Worm (Caenorhabditis elegans) whole organism, young adult: ENCODE data around the gene ceh-43.
"Not testable (repeated sequence)": the region's sequence is repeated elsewhere in the genome, so short reads cannot be mapped to it uniquely, and the experiment has no call there.

Experiments used
- B0261.1 ChIP-seq: sonication (generic microtip); optimal IDR thresholded peaks from 2 replicates; lab custom pipeline; 2016; ENCODE audit warnings: mild to moderate bottlenecking, missing genetic modification characterization, moderate library complexity, missing compliant biosample characterization
- C06A6.2 ChIP-seq: fragments of 200-800 bp; sonication (Bioruptor generic); conservative IDR thresholded peaks from 2 replicates; pipeline ENCODE4 v1.3.6; 2022; ENCODE audit warnings: missing genetic modification characterization, missing compliant biosample characterization
- F33H1.4 ChIP-seq: fragments of 200-800 bp; sonication (Bioruptor generic); IDR thresholded peaks from 2 replicates; pipeline ENCODE4 v1.3.6; 2022; ENCODE audit warnings: missing genetic modification reagents, missing genetic modification characterization, missing compliant biosample characterization
- K11D2.4 ChIP-seq: fragments of 200-800 bp; sonication (Bioruptor generic); IDR thresholded peaks from 2 replicates; pipeline ENCODE4 v1.3.6; 2022; ENCODE audit warnings: missing genetic modification reagents, missing genetic modification characterization, missing compliant biosample characterization
- Y53G8AR.9 ChIP-seq: fragments of 200-800 bp; sonication (Bioruptor generic); conservative IDR thresholded peaks from 2 replicates; pipeline ENCODE4 v1.3.6; 2022; ENCODE audit warnings: missing genetic modification reagents, missing genetic modification characterization, missing compliant biosample characterization
- Y56A3A.18 ChIP-seq: fragments of 200-800 bp; sonication (Bioruptor generic); IDR thresholded peaks from 2 replicates; pipeline ENCODE4 v1.3.6; 2022; ENCODE audit warnings: missing genetic modification reagents, missing genetic modification characterization, missing compliant biosample characterization
- Y95B8A.8 ChIP-seq: fragments of 200-800 bp; sonication (Bioruptor generic); IDR thresholded peaks from 2 replicates; pipeline ENCODE4 v1.3.6; 2022; ENCODE audit warnings: missing genetic modification reagents, missing genetic modification characterization, missing compliant biosample characterization
- ZK185.1 ChIP-seq: sonication (generic microtip); optimal IDR thresholded peaks from 2 replicates; lab custom pipeline; 2016; ENCODE audit warnings: mild to moderate bottlenecking, missing genetic modification characterization, missing compliant biosample characterization; ENCODE audit not compliant: poor library complexity, severe bottlenecking
- attf-5 ChIP-seq: fragments of 200-800 bp; sonication (Bioruptor generic); optimal IDR thresholded peaks from 2 replicates; lab custom pipeline; 2018; ENCODE audit warnings: mild to moderate bottlenecking, missing genetic modification characterization, missing compliant biosample characterization
- cebp-1 ChIP-seq, 2 experiments: fragments of 200-800 bp in 1 of 2; sonication (Bioruptor generic) in 1 of 2; sonication (generic microtip) in 1 of 2; IDR thresholded peaks in 1 of 2; optimal IDR thresholded peaks in 1 of 2; 2 replicates each; pipeline versions ENCODE4 v1.3.6 to Lab custom; 2017 to 2022; ENCODE audit warnings: missing compliant biosample characterization in 2 of 2, missing genetic modification characterization in 2 of 2, mild to moderate bottlenecking in 1 of 2, missing genetic modification reagents in 1 of 2, moderate library complexity in 1 of 2
- ceh-27 ChIP-seq: fragments of 200-800 bp; sonication (Bioruptor generic); optimal IDR thresholded peaks from 2 replicates; lab custom pipeline; 2018; ENCODE audit warnings: mild to moderate bottlenecking, missing genetic modification characterization, moderate library complexity, missing compliant biosample characterization
- ceh-79 ChIP-seq: sonication (generic microtip); optimal IDR thresholded peaks from 2 replicates; lab custom pipeline; 2017; ENCODE audit warnings: mild to moderate bottlenecking, missing genetic modification characterization, missing compliant biosample characterization
- chd-7 ChIP-seq: sonication (generic microtip); optimal IDR thresholded peaks from 2 replicates; lab custom pipeline; 2016; ENCODE audit warnings: mild to moderate bottlenecking, missing genetic modification characterization, moderate library complexity, missing compliant biosample characterization
- die-1 ChIP-seq: sonication (generic microtip); optimal IDR thresholded peaks from 2 replicates; lab custom pipeline; 2016; ENCODE audit warnings: missing genotype, mild to moderate bottlenecking, missing genetic modification characterization, missing compliant biosample characterization
- dox-1 ChIP-seq: fragments of 200-800 bp; sonication (Bioruptor generic); IDR thresholded peaks from 2 replicates; pipeline ENCODE4 v1.3.6; 2022; ENCODE audit warnings: missing genetic modification reagents, missing genetic modification characterization, missing compliant biosample characterization
- dpff-1 ChIP-seq: sonication (generic microtip); optimal IDR thresholded peaks from 2 replicates; lab custom pipeline; 2017; ENCODE audit warnings: mild to moderate bottlenecking, missing genetic modification characterization, missing compliant biosample characterization
- efl-1 ChIP-seq: fragments of 150-350 bp; optimal IDR thresholded peaks from 2 replicates; lab custom pipeline; 2014; ENCODE audit warnings: missing biosample characterization, missing genetic modification reagents, missing genetic modification characterization
- egl-44 ChIP-seq: fragments of 200-800 bp; sonication (Bioruptor generic); IDR thresholded peaks from 2 replicates; pipeline ENCODE4 v1.3.6; 2022; ENCODE audit warnings: missing genetic modification reagents, missing genetic modification characterization, missing compliant biosample characterization
- ekl-4 ChIP-seq: fragments of 200-800 bp; sonication (Bioruptor generic); IDR thresholded peaks from 2 replicates; pipeline ENCODE4 v1.3.6; 2022; ENCODE audit warnings: missing genetic modification reagents, missing genetic modification characterization, missing compliant biosample characterization
- gei-17 ChIP-seq: fragments of 200-800 bp; sonication (Bioruptor generic); optimal IDR thresholded peaks from 2 replicates; lab custom pipeline; 2018; ENCODE audit warnings: mild to moderate bottlenecking, missing genetic modification characterization, missing compliant biosample characterization
- him-1 ChIP-seq: sonication (generic microtip); optimal IDR thresholded peaks from 2 replicates; lab custom pipeline; 2016; ENCODE audit warnings: missing genotype, missing genetic modification reagents, missing genetic modification characterization, missing compliant biosample characterization
- hmg-1.2 ChIP-seq: fragments of 200-800 bp; sonication (Bioruptor generic); IDR thresholded peaks from 2 replicates; pipeline ENCODE4 v1.3.6; 2022; ENCODE audit warnings: missing genetic modification reagents, missing genetic modification characterization, missing compliant biosample characterization
- lin-26 ChIP-seq: fragments of 200-800 bp; sonication (Bioruptor generic); IDR thresholded peaks from 2 replicates; pipeline ENCODE4 v1.3.6; 2022; ENCODE audit warnings: missing genetic modification reagents, missing genetic modification characterization, missing compliant biosample characterization
- lin-35 ChIP-seq, 3 experiments: fragments of 150-350 bp in 2 of 3; sonication (generic microtip) in 1 of 3; optimal IDR thresholded peaks; 2 replicates each; lab custom pipeline; 2014 to 2018; ENCODE audit warnings: missing biosample characterization in 3 of 3, missing genetic modification characterization in 3 of 3, missing genetic modification reagents in 3 of 3
- lin-40 ChIP-seq: sonication (generic microtip); optimal IDR thresholded peaks from 2 replicates; lab custom pipeline; 2016; ENCODE audit warnings: missing genetic modification characterization, mild to moderate bottlenecking, missing compliant biosample characterization, missing genotype, missing genetic modification reagents
- lin-54 ChIP-seq: fragments of 200-800 bp; sonication (Bioruptor generic); optimal IDR thresholded peaks from 2 replicates; lab custom pipeline; 2018; ENCODE audit warnings: mild to moderate bottlenecking, missing genetic modification characterization, missing compliant biosample characterization
- lsl-1 ChIP-seq: fragments of 200-800 bp; sonication (Bioruptor generic); optimal IDR thresholded peaks from 2 replicates; lab custom pipeline; 2018; ENCODE audit warnings: mild to moderate bottlenecking, missing genetic modification characterization, moderate library complexity, missing compliant biosample characterization
- madf-6 ChIP-seq: fragments of 200-800 bp; sonication (Bioruptor generic); IDR thresholded peaks from 2 replicates; pipeline ENCODE4 v1.3.6; 2022; ENCODE audit warnings: missing genetic modification reagents, missing genetic modification characterization, missing compliant biosample characterization
- madf-8 ChIP-seq: fragments of 200-800 bp; sonication (Bioruptor generic); conservative IDR thresholded peaks from 2 replicates; pipeline ENCODE4 v1.3.6; 2022; ENCODE audit warnings: missing genetic modification reagents, missing genetic modification characterization, missing compliant biosample characterization
- mcd-1 ChIP-seq: fragments of 200-800 bp; sonication (Bioruptor generic); IDR thresholded peaks from 2 replicates; pipeline ENCODE4 v1.3.6; 2022; ENCODE audit warnings: missing genetic modification reagents, missing genetic modification characterization, missing compliant biosample characterization
- nfyb-1 ChIP-seq: fragments of 200-800 bp; sonication (Bioruptor generic); IDR thresholded peaks from 2 replicates; pipeline ENCODE4 v1.3.6; 2022; ENCODE audit warnings: missing genetic modification reagents, missing genetic modification characterization, missing compliant biosample characterization
- pbrm-1 ChIP-seq: fragments of 200-800 bp; sonication (Bioruptor generic); IDR thresholded peaks from 2 replicates; pipeline ENCODE4 v1.3.6; 2022; ENCODE audit warnings: missing genetic modification reagents, missing genetic modification characterization, missing compliant biosample characterization
- rcor-1 ChIP-seq: fragments of 200-800 bp; sonication (Bioruptor generic); IDR thresholded peaks from 2 replicates; pipeline ENCODE4 v1.3.6; 2022; ENCODE audit warnings: missing genetic modification reagents, missing genetic modification characterization, missing compliant biosample characterization
- repo-1 ChIP-seq: sonication (generic microtip); optimal IDR thresholded peaks from 2 replicates; lab custom pipeline; 2017; ENCODE audit warnings: mild to moderate bottlenecking, missing genetic modification characterization, missing compliant biosample characterization
- rpc-1 ChIP-seq, 2 experiments: fragments of 150-350 bp in 1 of 2; sonication (generic microtip) in 1 of 2; optimal IDR thresholded peaks; 2 replicates each; lab custom pipeline; 2014 to 2018; ENCODE audit warnings: missing biosample characterization in 1 of 2, missing genetic modification characterization in 1 of 2, missing genetic modification reagents in 1 of 2, missing genotype in 1 of 2
- snpc-1.1 ChIP-seq: sonication (generic microtip); optimal IDR thresholded peaks from 2 replicates; lab custom pipeline; 2017; ENCODE audit warnings: missing genetic modification characterization, mild to moderate bottlenecking, missing compliant biosample characterization, antibody characterized with exemption, moderate library complexity, missing genotype, missing genetic modification reagents; ENCODE audit not compliant: insufficient read depth
- snpc-3.4 ChIP-seq: sonication (generic microtip); optimal IDR thresholded peaks from 2 replicates; lab custom pipeline; 2017; ENCODE audit warnings: missing genetic modification characterization, mild to moderate bottlenecking, missing compliant biosample characterization, antibody characterized with exemption, moderate library complexity, missing genotype, missing genetic modification reagents
- snpc-4 ChIP-seq, 5 experiments: fragments of 150-350 bp in 1 of 5; sonication (generic microtip) in 4 of 5; optimal IDR thresholded peaks; 2 replicates each; lab custom pipeline; 2014 to 2018; ENCODE audit warnings: missing genetic modification characterization in 5 of 5, missing biosample characterization in 3 of 5, antibody characterized with exemption in 2 of 5, mild to moderate bottlenecking in 2 of 5, missing compliant biosample characterization in 2 of 5, missing genotype in 2 of 5, moderate library complexity in 2 of 5, missing genetic modification reagents in 1 of 5
- tbp1 ChIP-seq: fragments of 200-800 bp; sonication (Bioruptor generic); optimal IDR thresholded peaks from 2 replicates; lab custom pipeline; 2018; ENCODE audit warnings: mild to moderate bottlenecking, missing genetic modification characterization, missing compliant biosample characterization
- ztf-18 ChIP-seq: sonication (generic microtip); optimal IDR thresholded peaks from 2 replicates; lab custom pipeline; 2016; ENCODE audit warnings: missing genotype, mild to moderate bottlenecking, missing genetic modification characterization, missing compliant biosample characterization
- ztf-25 ChIP-seq: fragments of 200-800 bp; sonication (Bioruptor generic); IDR thresholded peaks from 2 replicates; pipeline ENCODE4 v1.3.6; 2022; ENCODE audit warnings: missing genetic modification reagents, missing genetic modification characterization, missing compliant biosample characterization
- ztf-6 ChIP-seq: fragments of 200-800 bp; sonication (Bioruptor generic); IDR thresholded peaks from 2 replicates; pipeline ENCODE4 v1.3.6; 2022; ENCODE audit warnings: missing genetic modification reagents, missing genetic modification characterization, missing compliant biosample characterization

The ceh-43 gene

DNA sequence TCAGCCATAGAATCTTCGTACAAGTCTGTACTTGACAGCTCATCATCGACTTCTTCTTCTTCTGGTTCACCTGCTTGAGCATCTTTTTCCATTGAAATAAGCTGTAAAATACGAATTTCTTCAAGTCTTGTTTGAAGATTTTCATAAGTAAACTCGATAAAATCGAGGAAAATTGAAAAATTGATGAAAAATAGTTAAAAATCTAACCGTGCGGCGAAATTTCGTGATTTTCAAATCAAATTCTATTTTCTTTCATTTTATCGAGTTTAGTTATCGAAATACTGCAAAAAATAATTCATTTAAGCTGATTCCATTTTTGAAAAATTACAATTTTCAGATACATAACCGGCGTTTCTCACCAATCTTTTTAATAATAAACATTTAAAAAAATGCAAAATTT, 34.6 kb downstream of the ceh-43 start, which contains the start of gene R07E5.11:
Gene R07E5.11 (minus strand): TSS at position 101 of the 400 bp plus-strand sequence.
- TF ChIP-seq him-1 (peak; percentile 34), efl-1 (GFP tag; lab: Kevin White, UChicago) (no peak), ceh-79 (tag; lab: Kevin White, UChicago) (no peak)
- TF ChIP-seq, all 124 proteins: peak for 1

DNA sequence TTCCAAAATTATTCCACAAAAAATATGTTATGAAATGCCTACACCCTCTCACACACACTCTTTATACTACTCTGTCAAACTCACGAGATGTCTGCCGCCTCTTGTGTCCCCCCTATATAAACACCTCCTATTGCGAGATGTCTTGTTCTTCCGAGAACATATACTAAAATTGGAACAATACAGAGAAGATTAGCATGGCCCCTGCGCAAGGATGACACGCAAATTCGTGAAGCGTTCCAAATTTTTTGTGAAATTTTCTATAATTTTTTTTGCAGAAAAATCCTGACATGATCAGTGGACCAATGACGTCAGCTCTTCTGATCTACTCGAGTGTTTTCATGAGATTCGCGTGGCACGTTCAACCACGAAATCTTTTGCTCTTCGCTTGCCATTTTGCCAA, 35.7 kb downstream of the ceh-43 start:
- peak; percentile 68 for TF ChIP-seq Y53G8AR.9 (GFP tag; lab: Robert Waterston, UW)
- TF ChIP-seq ztf-25 (GFP tag; lab: Robert Waterston, UW), result 0 out of 2 replicates have a peak, but pooled peaks have one; percentile 55
- peak; percentile 7 for TF ChIP-seq ceh-27 (GFP tag; lab: Kevin White, UChicago)
- peak; percentile 49 for TF ChIP-seq lin-40 (tag; lab: Kevin White, UChicago)
- peak in 1 of 3 experiments; percentile 52 for TF ChIP-seq lin-35 (GFP tag; optimal IDR thresholded peaks at IDR 0.05; lab: Kevin White, UChicago)
- TF ChIP-seq him-1, result peak; percentile 60
- peak; percentile 34 for TF ChIP-seq ztf-18 (tag; lab: Kevin White, UChicago)
- TF ChIP-seq ZK185.1 (tag; lab: Kevin White, UChicago), result peak; percentile 38
- TF ChIP-seq madf-8 (GFP tag; lab: Robert Waterston, UW), result 0 out of 2 replicates have a peak, but pooled peaks have one; percentile 12
- 0 out of 2 replicates have a peak, but pooled peaks have one; percentile 16 for TF ChIP-seq Y95B8A.8 (GFP tag; lab: Robert Waterston, UW)
- peak; percentile 78; the same call in 1 of the 2 replicates for TF ChIP-seq nfyb-1 (GFP tag; lab: Robert Waterston, UW)
- peak; percentile 70 for TF ChIP-seq snpc-1.1 (tag; lab: Kevin White, UChicago)
- TF ChIP-seq lsl-1 (GFP tag; lab: Kevin White, UChicago), result peak; percentile 26
- TF ChIP-seq ztf-6 (GFP tag; lab: Robert Waterston, UW), result 0 out of 2 replicates have a peak, but pooled peaks have one; percentile 25
- TF ChIP-seq chd-7 (tag; lab: Kevin White, UChicago), result peak; percentile 61
- TF ChIP-seq rpc-1 (optimal IDR thresholded peaks at IDR 0.05; lab: Kevin White, UChicago), result peak; percentile 50
- TF ChIP-seq rpc-1 (tag; optimal IDR thresholded peaks at IDR 0.05; lab: Kevin White, UChicago), result peak; percentile 70
- TF ChIP-seq F33H1.4, result peak; percentile 17; the same call in 1 of the 2 replicates
- peak; percentile 74; the same call in 1 of the 2 replicates for TF ChIP-seq ekl-4 (GFP tag; lab: Robert Waterston, UW)
- TF ChIP-seq snpc-3.4 (tag; lab: Kevin White, UChicago), result peak; percentile 73
- TF ChIP-seq egl-44 (GFP tag; lab: Robert Waterston, UW), result peak; percentile 54; the same call in 1 of the 2 replicates
- peak; percentile 46; the same call in 1 of the 2 replicates for TF ChIP-seq C06A6.2 (GFP tag; lab: Robert Waterston, UW)
- peak; percentile 78 for TF ChIP-seq lin-26 (GFP tag; lab: Robert Waterston, UW)
- TF ChIP-seq madf-6 (GFP tag; lab: Robert Waterston, UW), result peak; percentile 68
- peak; percentile 28 for TF ChIP-seq gei-17 (GFP tag; lab: Kevin White, UChicago)
- 0 out of 2 replicates have a peak, but pooled peaks have one; percentile 64 for TF ChIP-seq Y56A3A.18 (GFP tag; lab: Robert Waterston, UW)
- TF ChIP-seq cebp-1 (GFP tag; IDR thresholded peaks at IDR 0.05; lab: Robert Waterston, UW), result not testable (repeated sequence)
- peak; percentile 77 for TF ChIP-seq cebp-1 (tag; optimal IDR thresholded peaks at IDR 0.05; lab: Kevin White, UChicago)
- TF ChIP-seq tbp1, result peak; percentile 80
- TF ChIP-seq B0261.1 (tag; lab: Kevin White, UChicago), result peak; percentile 61
- peak; percentile 58; the same call in 1 of the 2 replicates for TF ChIP-seq pbrm-1 (GFP tag; lab: Robert Waterston, UW)
- peak; percentile 74 for TF ChIP-seq rcor-1 (GFP tag; lab: Robert Waterston, UW)
- TF ChIP-seq dpff-1 (tag; lab: Kevin White, UChicago), result peak; percentile 57
- TF ChIP-seq ceh-79 (tag; lab: Kevin White, UChicago), result peak; percentile 56
- peak; percentile 64 for TF ChIP-seq hmg-1.2 (GFP tag; lab: Robert Waterston, UW)
- peak; percentile 31 for TF ChIP-seq attf-5 (GFP tag; lab: Kevin White, UChicago)
- peak; percentile 2 for TF ChIP-seq die-1 (tag; lab: Kevin White, UChicago)
- TF ChIP-seq dox-1 (GFP tag; lab: Robert Waterston, UW), result peak; percentile 64
- TF ChIP-seq lin-54 (GFP tag; lab: Kevin White, UChicago), result peak; percentile 39
- peak; percentile 92 for TF ChIP-seq snpc-4 (GFP tag; optimal IDR thresholded peaks at IDR 0.05; lab: Kevin White, UChicago)
- peak; percentile 94 to 99 (median 96) for TF ChIP-seq snpc-4 (tag; optimal IDR thresholded peaks at IDR 0.05; lab: Kevin White, UChicago)
- peak; percentile 65 for TF ChIP-seq mcd-1 (GFP tag; lab: Robert Waterston, UW)
- 0 out of 2 replicates have a peak, but pooled peaks have one; percentile 35 for TF ChIP-seq K11D2.4 (GFP tag; lab: Robert Waterston, UW)
- peak; percentile 54 for TF ChIP-seq repo-1 (tag; lab: Kevin White, UChicago)
